Fruit fly (Drosophila melanogaster) S2 (cell line): ENCODE results near the gene CG1640.

ENCODE experiments used
- CG8478 ChIP-seq: fragments of >200 bp; optimal IDR thresholded peaks from 2 replicates; lab custom pipeline; 2018
- CTCF ChIP-seq, 2 experiments: fragments of >200 bp; optimal IDR thresholded peaks; 2 replicates each; lab custom pipeline; 2018

dm6 chrX:13401245-13401644, 30.8 kb downstream of the CG1640 start:
- TF ChIP-seq CG8478 (lab: Kevin White, UChicago), result no peak
- TF ChIP-seq CTCF (optimal IDR thresholded peaks at IDR 0.05; lab: Kevin White, UChicago), result peak; percentile 88 to 90
